Worm (Caenorhabditis elegans): ENCODE results near the gene F18E2.15.

The F18E2.15 gene

DNA sequence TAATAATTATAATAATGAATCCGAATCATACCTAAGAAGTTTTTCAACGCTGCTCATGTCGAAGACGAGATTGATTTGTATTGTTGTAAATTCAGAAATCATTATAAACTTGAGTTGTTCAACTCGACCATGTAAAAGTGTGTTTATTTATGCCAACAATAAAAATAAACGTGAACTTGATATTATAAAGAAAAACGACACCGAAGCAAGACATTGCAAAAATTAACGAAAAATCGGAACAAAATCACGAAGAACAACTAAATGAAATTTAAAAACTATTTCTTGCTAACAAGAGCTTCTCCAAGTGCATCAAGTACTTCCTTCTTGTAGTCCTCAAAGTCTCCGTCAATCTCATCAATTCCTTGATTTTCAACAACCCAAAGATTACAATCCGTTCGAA, at the start of gene F18E2.15:
TSS of gene F18E2.15 (minus strand) at position 101 of the 400 bp plus-strand sequence.
- no peak for TF ChIP-seq Y55F3AM.14 (GFP tag; optimal IDR thresholded peaks at IDR 0.05)
- TF ChIP-seq unc-39 (tag; optimal IDR thresholded peaks at IDR 0.05) = no peak
- no peak for TF ChIP-seq nhr-11 (tag; optimal IDR thresholded peaks at IDR 0.05)
- TF ChIP-seq sma-9 (GFP tag; optimal IDR thresholded peaks at IDR 0.05) = no peak
- TF ChIP-seq sma-9 (tag; optimal IDR thresholded peaks at IDR 0.05) = no peak
- no peak for TF ChIP-seq egl-27 (tag; optimal IDR thresholded peaks at IDR 0.05)
- no peak for TF ChIP-seq nhr-237 (tag; optimal IDR thresholded peaks at IDR 0.05)
- no peak for TF ChIP-seq mab-5 (tag; optimal IDR thresholded peaks at IDR 0.05)
- no peak for TF ChIP-seq nhr-23 (tag; optimal IDR thresholded peaks at IDR 0.05)
- TF ChIP-seq peb-1 (tag; optimal IDR thresholded peaks at IDR 0.05) = no peak
- TF ChIP-seq C34F6.9 (tag; optimal IDR thresholded peaks at IDR 0.05) = no peak
- TF ChIP-seq ztf-4 (tag; optimal IDR thresholded peaks at IDR 0.05) = no peak
- TF ChIP-seq ztf-1 (GFP tag; conservative IDR thresholded peaks at IDR 0.05) = no peak
- TF ChIP-seq fos-1 (tag; optimal IDR thresholded peaks at IDR 0.05) = no peak
- TF ChIP-seq nhr-25 (tag; optimal IDR thresholded peaks at IDR 0.05) = no peak
- no peak for TF ChIP-seq sma-3 (GFP tag; optimal IDR thresholded peaks at IDR 0.05)

DNA sequence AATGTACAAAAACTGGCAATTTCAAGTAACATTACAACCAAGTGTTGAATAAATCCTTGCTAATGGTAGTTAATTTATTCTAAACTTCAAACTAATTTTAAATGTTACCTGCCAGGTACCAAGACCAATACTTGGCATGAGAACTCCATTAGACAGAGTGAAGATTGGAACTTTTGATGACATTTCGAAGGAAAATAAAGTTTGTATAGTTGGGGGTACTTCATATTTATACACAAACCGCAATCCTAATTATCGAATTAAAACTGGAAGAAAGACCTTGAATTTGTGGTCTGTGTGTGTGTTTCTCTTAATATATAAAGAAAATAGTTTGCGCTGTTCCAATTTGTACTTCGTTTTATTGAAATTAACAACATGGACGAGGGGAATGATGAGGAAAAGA, 49.1 kb upstream of the F18E2.15 start, which contains the start of gene ZC443.1:
TSS of gene ZC443.1 (minus strand) at position 205 of the 400 bp plus-strand sequence.
- TF ChIP-seq fos-1 (tag; optimal IDR thresholded peaks at IDR 0.05) = no peak
- no peak for TF ChIP-seq ZK546.5 (tag; optimal IDR thresholded peaks at IDR 0.05)
- no peak for TF ChIP-seq mbf-1 (tag; optimal IDR thresholded peaks at IDR 0.05)
- no peak for TF ChIP-seq lin-13 (GFP tag; optimal IDR thresholded peaks at IDR 0.05)
- no peak for TF ChIP-seq ztf-11 (tag; optimal IDR thresholded peaks at IDR 0.05)
- no peak for TF ChIP-seq nhr-21 (tag; optimal IDR thresholded peaks at IDR 0.05)
- no peak for TF ChIP-seq nhr-10 (tag; optimal IDR thresholded peaks at IDR 0.05)
- no peak for TF ChIP-seq lin-39 (tag; optimal IDR thresholded peaks at IDR 0.05)
- no peak for TF ChIP-seq ceh-16 (tag; optimal IDR thresholded peaks at IDR 0.05)
- no peak for TF ChIP-seq peb-1 (tag; optimal IDR thresholded peaks at IDR 0.05)
- no peak for TF ChIP-seq nhr-129 (tag; optimal IDR thresholded peaks at IDR 0.05)
- no peak for TF ChIP-seq gmeb-1 (tag; optimal IDR thresholded peaks at IDR 0.05)
- TF ChIP-seq elt-3 (tag; optimal IDR thresholded peaks at IDR 0.05) = no peak
- no peak for TF ChIP-seq snpc-4 (tag; optimal IDR thresholded peaks at IDR 0.05)
- TF ChIP-seq Y55F3AM.14 (GFP tag; optimal IDR thresholded peaks at IDR 0.05) = no peak
- no peak for TF ChIP-seq C34F6.9 (tag; optimal IDR thresholded peaks at IDR 0.05)

DNA sequence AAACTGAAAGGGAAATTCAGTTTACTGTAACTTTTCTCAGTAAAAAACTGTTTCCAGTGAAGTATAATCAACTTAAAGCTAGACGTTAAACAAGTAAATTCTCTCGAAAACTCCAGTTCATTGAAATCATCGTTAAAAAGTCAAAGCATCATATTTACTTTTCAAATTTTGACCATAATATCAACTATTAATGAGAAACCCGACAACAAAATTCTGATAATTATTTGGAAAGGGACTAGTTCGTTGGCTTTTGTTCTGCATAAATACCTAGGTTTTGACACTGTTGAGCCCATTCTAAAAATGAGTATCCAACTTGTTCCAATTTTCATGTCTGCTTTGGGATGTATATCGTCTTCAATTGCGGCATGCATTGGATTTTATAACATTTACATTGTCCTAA, 45.4 kb upstream of the F18E2.15 start, which contains the start of gene ZC443.7:
TSS of gene ZC443.7 (plus strand) at position 301 of the 400 bp plus-strand sequence.
- TF ChIP-seq nhr-77 (tag; optimal IDR thresholded peaks at IDR 0.05) (no peak), mab-5 (tag; optimal IDR thresholded peaks at IDR 0.05) (no peak), nhr-11 (tag; optimal IDR thresholded peaks at IDR 0.05) (no peak)

DNA sequence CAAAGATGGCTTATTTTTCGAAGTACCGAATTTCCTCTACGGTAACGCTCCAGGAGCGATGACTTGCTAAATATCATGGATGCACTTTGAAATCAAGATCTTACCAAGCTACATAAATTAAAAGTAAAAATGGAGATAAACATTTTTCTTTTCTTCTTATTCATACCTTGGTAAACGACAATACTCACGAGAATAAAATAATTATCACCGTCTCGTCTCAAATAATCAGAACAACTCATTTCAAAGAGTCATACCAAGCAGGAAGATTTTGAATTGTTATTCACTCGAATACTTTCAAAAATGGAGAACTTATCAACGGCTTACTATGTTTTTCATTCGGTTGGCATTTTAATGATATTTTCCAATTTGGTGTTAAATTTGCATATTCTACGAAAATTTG, 42.5 kb upstream of the F18E2.15 start, which contains the start of gene srbc-45:
TSS of gene srbc-45 (plus strand) at position 301 of the 400 bp plus-strand sequence.
- no peak for TF ChIP-seq ztf-4 (tag; optimal IDR thresholded peaks at IDR 0.05)
- no peak for TF ChIP-seq lin-13 (GFP tag; optimal IDR thresholded peaks at IDR 0.05)
- no peak for TF ChIP-seq sma-3 (GFP tag; optimal IDR thresholded peaks at IDR 0.05)
- no peak for TF ChIP-seq mbf-1 (tag; optimal IDR thresholded peaks at IDR 0.05)
- TF ChIP-seq nhr-6 (tag; optimal IDR thresholded peaks at IDR 0.05) = no peak
- no peak for TF ChIP-seq nhr-77 (tag; optimal IDR thresholded peaks at IDR 0.05)
- no peak for TF ChIP-seq elt-3 (tag; optimal IDR thresholded peaks at IDR 0.05)
- TF ChIP-seq unc-62 (GFP tag; optimal IDR thresholded peaks at IDR 0.05) = no peak
- TF ChIP-seq snpc-4 (tag; optimal IDR thresholded peaks at IDR 0.05) = no peak
- no peak for TF ChIP-seq blmp-1 (tag; optimal IDR thresholded peaks at IDR 0.05; ENCODE audit: insufficient read depth)

DNA sequence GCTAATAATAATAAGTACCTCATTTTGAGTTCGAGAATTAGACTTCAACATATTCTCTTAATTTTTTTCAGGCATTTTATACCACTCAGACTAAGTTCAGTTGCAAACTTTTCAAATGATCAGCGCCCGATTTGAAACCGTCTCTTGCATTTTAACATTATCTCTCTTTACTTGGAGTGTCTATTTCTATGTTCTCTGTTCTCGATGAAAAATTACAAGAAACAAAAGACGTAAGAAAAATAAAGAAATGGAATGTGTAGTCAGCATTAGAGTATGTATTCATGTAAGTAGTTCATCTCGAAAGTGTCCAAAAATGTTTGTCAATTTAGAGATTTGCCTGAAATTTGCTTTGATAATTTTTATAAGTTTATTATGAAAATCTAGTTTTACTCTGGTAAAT, 39.4 kb upstream of the F18E2.15 start, which contains the start of gene ugt-3:
TSS of gene ugt-3 (minus strand) at position 101 of the 400 bp plus-strand sequence.
- TF ChIP-seq ama-1 (optimal IDR thresholded peaks at IDR 0.05) (no peak), nhr-21 (tag; optimal IDR thresholded peaks at IDR 0.05) (no peak), Y55F3AM.14 (GFP tag; optimal IDR thresholded peaks at IDR 0.05) (no peak), nhr-77 (tag; optimal IDR thresholded peaks at IDR 0.05) (no peak), nhr-11 (tag; optimal IDR thresholded peaks at IDR 0.05) (no peak), lsy-2 (tag; optimal IDR thresholded peaks at IDR 0.05) (no peak)

Measured in whole organism, L2 larva.